Worm (Caenorhabditis elegans) whole organism, L2 larva: ENCODE data around the gene egl-5.

Experiments
- alr-1 ChIP-seq: fragments of 150-350 bp; optimal IDR thresholded peaks from 2 replicates; lab custom pipeline; 2014; ENCODE audit warnings: missing biosample characterization, missing genetic modification characterization
- ama-1 ChIP-seq: fragments of 150-350 bp; optimal IDR thresholded peaks from 2 replicates; lab custom pipeline; 2018; ENCODE audit warnings: inconsistent platforms
- fos-1 ChIP-seq: fragments of 150-350 bp; optimal IDR thresholded peaks from 2 replicates; lab custom pipeline; 2014; ENCODE audit warnings: missing biosample characterization, missing genetic modification characterization
- mab-5 ChIP-seq: fragments of 150-350 bp; optimal IDR thresholded peaks from 2 replicates; lab custom pipeline; 2014; ENCODE audit warnings: missing biosample characterization, missing genetic modification characterization
- snpc-4 ChIP-seq: fragments of 150-350 bp; optimal IDR thresholded peaks from 2 replicates; lab custom pipeline; 2014; ENCODE audit warnings: missing biosample characterization, missing genetic modification characterization
- unc-39 ChIP-seq: fragments of 150-350 bp; optimal IDR thresholded peaks from 2 replicates; lab custom pipeline; 2014; ENCODE audit warnings: missing biosample characterization, missing genetic modification characterization
- unc-62 ChIP-seq: fragments of 150-350 bp; optimal IDR thresholded peaks from 2 replicates; lab custom pipeline; 2014; ENCODE audit warnings: missing biosample characterization, missing genetic modification reagents, missing genetic modification characterization

DNA sequence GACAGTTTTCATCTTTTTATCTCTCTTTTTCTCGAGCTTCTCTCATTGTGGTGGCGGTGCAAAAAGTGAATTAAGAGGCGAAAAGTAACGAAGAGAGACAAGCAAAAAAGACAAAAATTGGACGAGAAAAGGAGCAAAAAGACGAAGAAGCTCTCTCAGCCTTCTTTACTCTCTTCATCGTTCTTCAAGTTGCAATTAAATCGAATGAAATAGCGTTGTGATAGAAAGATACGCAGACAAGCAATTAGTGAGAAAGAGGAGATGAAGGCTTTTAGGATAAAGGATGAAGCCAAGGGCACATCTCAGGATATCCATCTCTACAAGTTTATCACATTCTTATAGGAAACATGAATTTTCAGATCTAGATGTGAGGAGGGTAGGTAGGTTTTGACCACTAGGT lies 34.0 kb downstream of the egl-5 start:
- TF ChIP-seq snpc-4 (no peak), fos-1 (tag; lab: Kevin White, UChicago) (no peak), unc-62 (no peak), mab-5 (tag; lab: Kevin White, UChicago) (no peak), unc-39 (tag; lab: Kevin White, UChicago) (no peak), ama-1 (lab: Kevin White, UChicago) (no peak), alr-1 (tag; lab: Kevin White, UChicago) (no peak)
